Fruit fly (Drosophila melanogaster): ENCODE measurements around the gene CG6462.

The CG6462 gene

dm6 chr3L:6071454-6072189, 34.7 kb downstream of the CG6462 start, which contains the start of gene CG6602 (continued):
- TF ChIP-seq trem (tag; optimal IDR thresholded peaks at IDR 0.05) = peak; percentile 34
- TF ChIP-seq CG12155 (GFP tag; optimal IDR thresholded peaks at IDR 0.05) = peak; percentile 29
- peak; percentile 55 for TF ChIP-seq ewg (GFP tag; optimal IDR thresholded peaks at IDR 0.05)
- no peak for TF ChIP-seq seq (GFP tag; IDR thresholded peaks at IDR 0.05)
- peak; percentile 79 for TF ChIP-seq HLH3B (GFP tag; IDR thresholded peaks at IDR 0.05)
- TF ChIP-seq CG13424 (tag; optimal IDR thresholded peaks at IDR 0.05) = peak; percentile 16
- peak; percentile 60 for TF ChIP-seq H2.0 (GFP tag; IDR thresholded peaks at IDR 0.05)
- TF ChIP-seq CG31388 (GFP tag; optimal IDR thresholded peaks at IDR 0.05) = no peak
- peak; percentile 45 for TF ChIP-seq ac (GFP tag; optimal IDR thresholded peaks at IDR 0.05)
- peak; percentile 51 for TF ChIP-seq Fer2 (tag; optimal IDR thresholded peaks at IDR 0.05)
- peak; percentile 89 for TF ChIP-seq Rfx (GFP tag; IDR thresholded peaks at IDR 0.05)
- no peak for TF ChIP-seq CG7745 (tag; optimal IDR thresholded peaks at IDR 0.05)
- peak; percentile 32 for TF ChIP-seq Jarid2 (GFP tag; optimal IDR thresholded peaks at IDR 0.05)
- TF ChIP-seq CG8388 (GFP tag; optimal IDR thresholded peaks at IDR 0.05) = peak; percentile 32
- no peak for TF ChIP-seq Dp (GFP tag; optimal IDR thresholded peaks at IDR 0.05)
- TF ChIP-seq CrebB (tag; optimal IDR thresholded peaks at IDR 0.05) = peak; percentile 5
- peak; percentile 57; the same call in 2 of the 3 replicates for TF ChIP-seq CG2199 (GFP tag; IDR thresholded peaks at IDR 0.05)
- no peak for TF ChIP-seq run (tag; optimal IDR thresholded peaks at IDR 0.05)
- no peak for TF ChIP-seq yki (optimal IDR thresholded peaks at IDR 0.05)
- peak; percentile 83 for TF ChIP-seq slbo (GFP tag; IDR thresholded peaks at IDR 0.05)
- peak; percentile 82 for TF ChIP-seq CG15514 (GFP tag; optimal IDR thresholded peaks at IDR 0.05)
- TF ChIP-seq Tbp (GFP tag; optimal IDR thresholded peaks at IDR 0.05) = no peak
- TF ChIP-seq ttk (GFP tag; IDR thresholded peaks at IDR 0.05) = peak; percentile 76
- peak; percentile 17 for TF ChIP-seq Mes4 (GFP tag; optimal IDR thresholded peaks at IDR 0.05)
- TF ChIP-seq schlank (tag; optimal IDR thresholded peaks at IDR 0.05) = peak; percentile 49
- peak; percentile 70 for TF ChIP-seq mirr (GFP tag; optimal IDR thresholded peaks at IDR 0.05)
- peak; percentile 94 for TF ChIP-seq ci (GFP tag; IDR thresholded peaks at IDR 0.05)
- TF ChIP-seq CG6654 (GFP tag; optimal IDR thresholded peaks at IDR 0.05) = peak; percentile 61
- TF ChIP-seq BtbVII (GFP tag; optimal IDR thresholded peaks at IDR 0.05) = peak; percentile 65
- peak; percentile 45 for TF ChIP-seq D19A (tag; optimal IDR thresholded peaks at IDR 0.05)
- TF ChIP-seq Lhr (GFP tag; optimal IDR thresholded peaks at IDR 0.05) = peak; percentile 41
- peak; percentile 9; the same call in 1 of the 2 replicates for TF ChIP-seq wdn (GFP tag; IDR thresholded peaks at IDR 0.05)
- peak; percentile 39 for TF ChIP-seq CG18476 (GFP tag; optimal IDR thresholded peaks at IDR 0.05)
- TF ChIP-seq CG2116 (GFP tag; optimal IDR thresholded peaks at IDR 0.05) = peak; percentile 46
- no peak for TF ChIP-seq Neu2 (GFP tag; optimal IDR thresholded peaks at IDR 0.05; ENCODE audit: borderline replicate concordance)
- peak; percentile 62 for TF ChIP-seq CG12071 (GFP tag; optimal IDR thresholded peaks at IDR 0.05)
- TF ChIP-seq trh (GFP tag; optimal IDR thresholded peaks at IDR 0.05) = peak; percentile 30
- peak in 1 of 2 experiments; percentile 28 for TF ChIP-seq insv (GFP tag; optimal IDR thresholded peaks at IDR 0.05)
- peak; percentile 45 for TF ChIP-seq CG4730 (GFP tag; IDR thresholded peaks at IDR 0.05)
- peak; percentile 72 for TF ChIP-seq Xbp1 (GFP tag; optimal IDR thresholded peaks at IDR 0.05)
- no peak for TF ChIP-seq CG8765 (GFP tag; IDR thresholded peaks at IDR 0.05)
- TF ChIP-seq dmrt99B (tag; optimal IDR thresholded peaks at IDR 0.05) = peak; percentile 61
- no peak for TF ChIP-seq pnt (GFP tag; optimal IDR thresholded peaks at IDR 0.05)
- TF ChIP-seq Xrp1 (GFP tag; IDR thresholded peaks at IDR 0.05) = no peak
- TF ChIP-seq bowl (GFP tag; IDR thresholded peaks at IDR 0.05) = no peak
- peak; percentile 35 for TF ChIP-seq CG16815 (GFP tag; optimal IDR thresholded peaks at IDR 0.05)
- peak; percentile 14 for TF ChIP-seq tap (tag; optimal IDR thresholded peaks at IDR 0.05)
- TF ChIP-seq CG12744 (GFP tag; optimal IDR thresholded peaks at IDR 0.05) = peak; percentile 5
- no peak for TF ChIP-seq her (GFP tag; optimal IDR thresholded peaks at IDR 0.05)
- peak; percentile 18 for TF ChIP-seq lilli (GFP tag; optimal IDR thresholded peaks at IDR 0.05)
